Worm (Caenorhabditis elegans) whole organism, late embryonic: ENCODE measurements around the gene gst-6.
A peak's percentile ranks its signal among the peaks of the same experiment; 100 is the strongest.
"Not testable (repeated sequence)": the region's sequence is repeated elsewhere in the genome, so short reads cannot be mapped to it uniquely, and the experiment has no call there.

Source experiments
- C08G9.2 ChIP-seq: sonication (generic microtip); optimal IDR thresholded peaks from 2 replicates; lab custom pipeline; 2016; ENCODE audit warnings: mild to moderate bottlenecking, missing genetic modification characterization, moderate library complexity, missing compliant biosample characterization
- C38D4.7 ChIP-seq: fragments of 200-800 bp; sonication (Bioruptor generic); optimal IDR thresholded peaks from 2 replicates; lab custom pipeline; 2018; ENCODE audit warnings: mild to moderate bottlenecking, missing genetic modification characterization, moderate library complexity, missing compliant biosample characterization
- K09A11.1 ChIP-seq: sonication (generic microtip); optimal IDR thresholded peaks from 2 replicates; lab custom pipeline; 2017; ENCODE audit warnings: antibody characterized with exemption, mild to moderate bottlenecking, missing genetic modification characterization, missing compliant biosample characterization; ENCODE audit not compliant: insufficient read depth
- ahr-1 ChIP-seq: sonication (generic microtip); optimal IDR thresholded peaks from 2 replicates; lab custom pipeline; 2016; ENCODE audit warnings: missing genetic modification characterization, missing compliant biosample characterization
- ama-1 ChIP-seq: fragments of 150-350 bp; optimal IDR thresholded peaks from 2 replicates; lab custom pipeline; 2014
- ceh-19 ChIP-seq: fragments of 200-800 bp; sonication (Bioruptor generic); optimal IDR thresholded peaks from 2 replicates; lab custom pipeline; 2018; ENCODE audit warnings: mild to moderate bottlenecking, missing genetic modification characterization, missing compliant biosample characterization
- ceh-2 ChIP-seq: sonication (generic microtip); optimal IDR thresholded peaks from 2 replicates; lab custom pipeline; 2016; ENCODE audit warnings: missing genotype, missing genetic modification characterization, missing compliant biosample characterization
- ceh-22 ChIP-seq: sonication (generic microtip); optimal IDR thresholded peaks from 2 replicates; lab custom pipeline; 2017; ENCODE audit warnings: missing biosample characterization, missing genetic modification characterization
- ceh-45 ChIP-seq: fragments of 200-800 bp; sonication (Bioruptor generic); IDR thresholded peaks from 2 replicates; pipeline ENCODE4 v1.3.6; 2022; ENCODE audit warnings: missing genetic modification reagents, missing genetic modification characterization, missing compliant biosample characterization
- dmd-4 ChIP-seq: sonication (generic microtip); optimal IDR thresholded peaks from 2 replicates; lab custom pipeline; 2016; ENCODE audit warnings: borderline replicate concordance, missing genetic modification characterization, missing compliant biosample characterization
- elt-2 ChIP-seq: sonication (generic microtip); optimal IDR thresholded peaks from 2 replicates; lab custom pipeline; 2016; ENCODE audit warnings: missing genetic modification reagents, missing genetic modification characterization, missing compliant biosample characterization
- eyg-1 ChIP-seq: sonication (generic microtip); optimal IDR thresholded peaks from 2 replicates; lab custom pipeline; 2016; ENCODE audit warnings: missing genotype, missing genetic modification characterization, missing compliant biosample characterization
- fkh-6 ChIP-seq: sonication (generic microtip); optimal IDR thresholded peaks from 2 replicates; lab custom pipeline; 2016; ENCODE audit warnings: missing genetic modification characterization, missing compliant biosample characterization
- gmeb-2 ChIP-seq: sonication (generic microtip); optimal IDR thresholded peaks from 2 replicates; lab custom pipeline; 2016; ENCODE audit warnings: missing genetic modification characterization, inconsistent platforms, missing compliant biosample characterization
- hlh-13 ChIP-seq: fragments of 200-800 bp; sonication (Bioruptor generic); optimal IDR thresholded peaks from 2 replicates; lab custom pipeline; 2018; ENCODE audit warnings: mild to moderate bottlenecking, missing genetic modification characterization, missing compliant biosample characterization
- hlh-15 ChIP-seq: sonication (generic microtip); optimal IDR thresholded peaks from 2 replicates; lab custom pipeline; 2016; ENCODE audit warnings: missing genetic modification characterization, missing compliant biosample characterization
- hlh-8 ChIP-seq: sonication (generic microtip); optimal IDR thresholded peaks from 2 replicates; lab custom pipeline; 2016; ENCODE audit warnings: missing genotype, missing genetic modification characterization, missing compliant biosample characterization
- lim-6 ChIP-seq: sonication (generic microtip); optimal IDR thresholded peaks from 2 replicates; lab custom pipeline; 2016; ENCODE audit warnings: missing genetic modification characterization, missing compliant biosample characterization
- lin-11 ChIP-seq: fragments of 200-800 bp; sonication (Bioruptor generic); optimal IDR thresholded peaks from 2 replicates; lab custom pipeline; 2018; ENCODE audit warnings: mild to moderate bottlenecking, missing genetic modification characterization, missing compliant biosample characterization
- madf-2 ChIP-seq: sonication (generic microtip); optimal IDR thresholded peaks from 2 replicates; lab custom pipeline; 2017; ENCODE audit warnings: missing genetic modification characterization, missing compliant biosample characterization
- nhr-232 ChIP-seq: sonication (generic microtip); optimal IDR thresholded peaks from 2 replicates; lab custom pipeline; 2016; ENCODE audit warnings: missing genetic modification characterization, missing compliant biosample characterization
- pax-1 ChIP-seq: fragments of 150-350 bp; optimal IDR thresholded peaks from 2 replicates; lab custom pipeline; 2014; ENCODE audit warnings: missing biosample characterization, missing genetic modification characterization
- pha-2 ChIP-seq: sonication (generic microtip); optimal IDR thresholded peaks from 2 replicates; lab custom pipeline; 2017; ENCODE audit warnings: mild to moderate bottlenecking, missing genetic modification characterization, missing compliant biosample characterization
- pha-4 ChIP-seq: fragments of 150-350 bp; optimal IDR thresholded peaks from 2 replicates; lab custom pipeline; 2018; ENCODE audit warnings: missing biosample characterization, missing genetic modification reagents, missing genetic modification characterization
- pqm-1 ChIP-seq: sonication (generic microtip); optimal IDR thresholded peaks from 2 replicates; lab custom pipeline; 2016; ENCODE audit warnings: missing genetic modification characterization, missing compliant biosample characterization
- rnt-1 ChIP-seq: sonication (generic microtip); optimal IDR thresholded peaks from 2 replicates; lab custom pipeline; 2016; ENCODE audit warnings: missing genetic modification characterization, missing compliant biosample characterization
- sox-4 ChIP-seq: sonication (generic microtip); optimal IDR thresholded peaks from 2 replicates; lab custom pipeline; 2017; ENCODE audit warnings: mild to moderate bottlenecking, missing genetic modification characterization, inconsistent platforms, missing compliant biosample characterization
- tbx-7 ChIP-seq: sonication (generic microtip); optimal IDR thresholded peaks from 2 replicates; lab custom pipeline; 2016; ENCODE audit warnings: missing genotype, missing genetic modification characterization, missing compliant biosample characterization
- unc-42 ChIP-seq: sonication (generic microtip); optimal IDR thresholded peaks from 2 replicates; lab custom pipeline; 2016; ENCODE audit warnings: missing genotype, missing genetic modification characterization, missing compliant biosample characterization
- unc-55 ChIP-seq: sonication (generic microtip); optimal IDR thresholded peaks from 2 replicates; lab custom pipeline; 2017; ENCODE audit warnings: missing biosample characterization, missing genetic modification reagents, missing genetic modification characterization
- zip-5 ChIP-seq: sonication (generic microtip); optimal IDR thresholded peaks from 2 replicates; lab custom pipeline; 2016; ENCODE audit warnings: missing genetic modification characterization, missing compliant biosample characterization

The gst-6 gene

DNA sequence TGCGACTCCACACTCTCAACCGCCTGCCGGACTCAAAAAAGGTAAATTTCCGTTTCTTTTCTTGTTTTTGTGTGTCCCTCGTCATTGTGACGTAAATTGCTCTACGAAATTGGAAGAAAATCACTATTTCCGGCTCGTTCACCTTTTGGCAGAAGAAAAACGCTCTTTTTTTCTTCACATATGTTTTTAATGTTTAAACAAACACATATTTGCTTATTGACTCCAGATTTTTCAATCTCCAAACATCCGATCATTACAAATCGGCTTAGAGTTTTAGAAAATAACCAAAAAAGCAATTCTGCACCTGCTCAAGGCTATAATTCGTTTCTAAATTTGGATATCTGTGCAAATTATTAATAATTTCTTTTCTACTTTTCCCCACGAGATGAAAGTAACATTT is 26.2 kb downstream of the gst-6 start:
- TF ChIP-seq lin-11 (no peak), ceh-2 (tag; lab: Kevin White, UChicago) (no peak), sox-4 (tag; lab: Kevin White, UChicago) (no peak), ama-1 (no peak), K09A11.1 (tag; lab: Kevin White, UChicago) (no peak), lim-6 (no peak), gmeb-2 (tag; lab: Kevin White, UChicago) (no peak), hlh-15 (tag; lab: Kevin White, UChicago) (no peak), zip-5 (tag; lab: Kevin White, UChicago) (no peak), eyg-1 (no peak), hlh-13 (GFP tag; lab: Kevin White, UChicago) (no peak), fkh-6 (tag; lab: Kevin White, UChicago) (no peak), C08G9.2 (tag; lab: Kevin White, UChicago) (no peak), hlh-8 (no peak), pha-4 (tag; lab: Kevin White, UChicago) (no peak)

DNA sequence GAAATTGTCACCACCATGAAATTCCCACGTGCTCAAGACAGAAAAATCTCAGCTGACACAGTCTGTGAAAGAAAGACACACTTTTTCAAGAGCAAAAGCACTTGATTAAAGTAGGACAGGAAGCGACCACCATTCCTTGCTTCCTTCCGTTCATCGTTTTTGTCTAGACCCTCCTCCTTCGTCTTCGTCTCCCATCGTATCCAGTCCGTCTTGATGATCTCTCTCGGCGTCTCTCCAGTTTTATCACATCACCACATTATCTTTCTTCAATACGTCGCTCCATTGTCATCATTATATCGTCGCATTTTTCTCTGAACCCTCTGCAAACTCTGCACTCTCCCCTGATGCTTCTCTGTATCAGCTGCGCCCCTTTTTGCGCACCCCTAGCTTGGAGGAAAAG is 28.5 kb downstream of the gst-6 start:
- TF ChIP-seq elt-2 (tag; lab: Kevin White, UChicago) = peak; percentile 22
- TF ChIP-seq ceh-22 = peak; percentile 19
- TF ChIP-seq madf-2 = no peak
- TF ChIP-seq unc-55 (GFP tag; lab: Kevin White, UChicago) = peak; percentile 48
- TF ChIP-seq sox-4 (tag; lab: Kevin White, UChicago) = no peak
- peak; percentile 38 for TF ChIP-seq unc-42
- TF ChIP-seq C38D4.7 (GFP tag; lab: Kevin White, UChicago) = no peak
- TF ChIP-seq, all 69 proteins: peak for 4

DNA sequence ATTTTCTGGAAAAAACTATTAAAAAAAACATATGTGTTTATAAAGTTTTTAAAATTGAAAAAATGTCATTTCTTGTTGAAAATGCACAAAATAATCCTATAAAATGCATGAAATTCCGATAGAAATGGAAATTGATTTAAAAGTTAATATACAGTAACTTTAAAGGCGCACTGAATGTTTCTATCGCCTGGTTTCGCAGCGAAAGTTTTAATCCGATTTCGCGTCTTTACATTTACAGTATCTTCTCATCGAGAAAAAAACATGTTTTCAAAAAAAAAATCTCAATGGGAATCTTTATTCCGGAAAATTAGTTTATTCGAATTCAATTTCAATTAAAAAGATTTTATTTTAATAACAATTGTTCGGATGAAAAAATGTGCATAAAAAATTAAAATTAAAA is 34.5 kb downstream of the gst-6 start, which contains the start of gene R05F9.11:
Gene R05F9.11, minus strand, starts transcription at position 5 of the 400 bp plus-strand sequence.
- TF ChIP-seq ahr-1 (tag; lab: Kevin White, UChicago) = no peak

DNA sequence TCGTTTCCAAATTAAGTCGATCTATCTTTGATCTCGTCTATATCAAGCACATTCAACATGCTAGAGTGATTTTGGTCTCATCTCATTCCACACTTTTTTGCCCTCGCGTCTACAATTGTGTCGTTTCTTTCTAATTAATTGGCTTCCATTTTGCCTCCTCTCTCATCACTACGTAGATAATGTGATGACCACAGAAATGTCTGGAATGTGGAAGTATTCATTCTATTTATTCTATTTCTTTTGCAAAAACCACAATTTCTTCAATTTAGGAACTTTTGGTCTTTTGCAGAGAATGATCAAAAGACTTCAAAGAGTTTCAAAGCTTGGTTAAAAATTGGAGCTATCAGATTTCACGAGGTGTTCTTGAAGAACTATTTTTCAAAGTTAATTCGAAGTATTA is 35.9 kb downstream of the gst-6 start:
- no peak for TF ChIP-seq lim-6

DNA sequence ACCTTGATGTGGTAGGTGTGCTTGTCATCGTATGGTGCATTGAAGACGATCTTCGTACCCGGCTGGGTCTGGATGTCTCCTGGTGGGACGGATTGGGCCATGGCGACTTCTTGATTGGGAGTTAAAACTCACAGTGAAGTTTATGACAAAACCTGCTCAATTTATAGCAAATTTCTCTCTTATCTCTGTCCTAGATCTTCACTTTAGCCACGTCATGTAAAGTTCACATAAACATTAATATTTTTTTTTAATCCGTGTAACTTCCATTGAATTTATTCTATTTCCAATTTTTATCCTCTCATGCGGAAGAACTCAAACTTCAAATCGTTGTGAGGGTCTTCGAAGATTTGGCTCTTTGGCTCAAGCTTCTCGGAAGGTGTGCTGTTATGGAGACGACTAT is 36.8 kb downstream of the gst-6 start, which contains the start of gene msp-31:
Gene msp-31, minus strand, starts transcription at position 101 of the 400 bp plus-strand sequence.
- not testable (repeated sequence) for TF ChIP-seq ceh-45 (GFP tag; lab: Robert Waterston, UW); dmd-4 (tag; lab: Kevin White, UChicago); pha-2 (tag; lab: Kevin White, UChicago)
- TF ChIP-seq, all 69 proteins: peak for 0; not testable (repeated sequence) for 69

DNA sequence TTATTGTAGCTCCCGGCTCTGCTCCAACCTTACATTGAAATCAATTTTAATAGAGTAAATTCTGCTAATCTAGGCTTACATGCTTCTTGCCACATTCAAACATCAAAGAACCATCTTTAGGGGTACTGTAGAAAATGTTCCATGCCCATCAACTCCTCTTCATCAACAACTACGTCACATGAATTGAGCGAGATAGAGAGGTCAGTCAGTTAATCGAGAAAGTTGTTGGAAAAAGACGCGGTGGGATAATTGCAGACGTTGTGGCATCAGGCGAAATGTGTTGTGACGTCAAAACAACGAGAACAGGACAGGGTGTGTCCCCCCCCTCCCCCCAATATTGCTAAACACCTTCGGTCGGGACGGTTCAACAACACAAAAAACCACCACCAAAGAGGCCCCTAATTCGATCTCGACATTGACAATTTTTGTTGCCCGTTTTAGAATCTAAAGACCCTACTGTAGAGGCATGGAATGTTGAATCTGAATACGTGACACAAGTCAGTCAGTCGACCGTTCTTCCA is 38.9 kb downstream of the gst-6 start:
- TF ChIP-seq elt-2 (tag; lab: Kevin White, UChicago) (no peak), rnt-1 (tag; lab: Kevin White, UChicago) (no peak), pax-1 (tag; lab: Kevin White, UChicago) (no peak), nhr-232 (tag; lab: Kevin White, UChicago) (no peak), hlh-8 (no peak)

DNA sequence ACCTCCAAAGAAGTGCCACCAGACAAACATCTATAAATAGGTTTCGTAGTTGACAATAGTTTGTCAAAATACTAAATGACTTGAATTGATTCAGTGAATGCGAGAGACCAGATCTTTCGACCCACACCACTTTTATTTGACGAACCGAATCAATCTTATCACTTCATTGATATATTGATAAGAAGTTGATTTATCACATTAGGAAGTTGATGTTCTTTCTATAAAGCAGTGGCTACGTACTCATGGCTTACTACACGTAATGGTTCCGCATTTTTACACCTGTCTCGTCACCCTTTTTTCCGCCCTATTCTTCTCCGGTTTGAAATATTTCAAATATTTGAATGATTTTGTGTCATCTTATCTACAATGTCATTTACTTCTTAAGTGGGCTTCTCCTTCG is 40.9 kb downstream of the gst-6 start:
- no peak for TF ChIP-seq K09A11.1 (tag; lab: Kevin White, UChicago)
- peak; percentile 83 for TF ChIP-seq elt-2 (tag; lab: Kevin White, UChicago)
- TF ChIP-seq tbx-7 (tag; lab: Kevin White, UChicago) = no peak
- no peak for TF ChIP-seq pqm-1 (tag; lab: Kevin White, UChicago)
- no peak for TF ChIP-seq ceh-19
